Fruit fly (Drosophila melanogaster) whole organism, embryonic: ENCODE results near the gene CG33631.

ENCODE experiments used
- Awh ChIP-seq: fragments of 200-800 bp; sonication (Bioruptor generic); IDR thresholded peaks from 2 replicates; pipeline ENCODE4, ENCODE4 v1.3.6; 2022; ENCODE audit warnings: missing biosample characterization, missing genetic modification characterization
- Bteb2 ChIP-seq: fragments of 200-800 bp; sonication (Bioruptor generic); optimal IDR thresholded peaks from 2 replicates; lab custom pipeline; 2016; ENCODE audit warnings: missing biosample characterization, missing genetic modification characterization
- CG10321 ChIP-seq: fragments of 200-800 bp; sonication (Bioruptor generic); IDR thresholded peaks from 2 replicates; pipeline ENCODE4 v1.3.6; 2022; ENCODE audit warnings: missing biosample characterization, missing genetic modification characterization
- CG11723 ChIP-seq: fragments of 200-800 bp; sonication (Bioruptor generic); optimal IDR thresholded peaks from 2 replicates; lab custom pipeline; 2017; ENCODE audit warnings: missing biosample characterization, mild to moderate bottlenecking, missing genetic modification characterization
- CG12155 ChIP-seq: fragments of 200-800 bp; sonication (Bioruptor generic); optimal IDR thresholded peaks from 3 replicates; lab custom pipeline; 2016; ENCODE audit warnings: missing biosample characterization, missing genetic modification characterization
- CG12299 ChIP-seq: fragments of 200-800 bp; sonication (Bioruptor generic); optimal IDR thresholded peaks from 2 replicates; lab custom pipeline; 2018; ENCODE audit warnings: missing biosample characterization, mild to moderate bottlenecking, missing genetic modification characterization
- CG12744 ChIP-seq: fragments of 200-800 bp; sonication (Bioruptor generic); optimal IDR thresholded peaks from 2 replicates; lab custom pipeline; 2016; ENCODE audit warnings: missing biosample characterization, missing genetic modification characterization
- CG13624 ChIP-seq: fragments of 200-800 bp; sonication (Bioruptor generic); optimal IDR thresholded peaks from 2 replicates; lab custom pipeline; 2016; ENCODE audit warnings: missing biosample characterization, missing genetic modification characterization
- CG14860 ChIP-seq: fragments of 200-800 bp; sonication (Bioruptor generic); IDR thresholded peaks from 3 replicates; pipeline ENCODE4 v1.3.6; 2022; ENCODE audit warnings: missing biosample characterization, missing genetic modification characterization; ENCODE audit not compliant: partially characterized antibody
- CG14965 ChIP-seq: fragments of 200-800 bp; sonication (Bioruptor generic); optimal IDR thresholded peaks from 2 replicates; lab custom pipeline; 2016; ENCODE audit warnings: missing biosample characterization, missing genetic modification characterization, borderline replicate concordance
- CG1603 ChIP-seq: fragments of 200-800 bp; sonication (Bioruptor generic); optimal IDR thresholded peaks from 2 replicates; lab custom pipeline; 2019; ENCODE audit warnings: missing biosample characterization, mild to moderate bottlenecking, missing genetic modification characterization, moderate library complexity
- CG17802 ChIP-seq: fragments of 200-800 bp; sonication (Bioruptor generic); optimal IDR thresholded peaks from 2 replicates; lab custom pipeline; 2018; ENCODE audit warnings: missing biosample characterization, mild to moderate bottlenecking, missing genetic modification characterization, moderate library complexity
- CG17829 ChIP-seq: fragments of 200-800 bp; optimal IDR thresholded peaks from 2 replicates; lab custom pipeline; 2019; ENCODE audit warnings: missing biosample characterization, mild to moderate bottlenecking, missing genetic modification characterization, moderate library complexity
- CG18764 ChIP-seq: fragments of 200-800 bp; sonication (Bioruptor generic); optimal IDR thresholded peaks from 3 replicates; lab custom pipeline; 2016; ENCODE audit warnings: missing biosample characterization, missing genetic modification characterization
- CG2678 ChIP-seq: fragments of 200-800 bp; sonication (Bioruptor generic); optimal IDR thresholded peaks from 3 replicates; lab custom pipeline; 2019; ENCODE audit warnings: missing biosample characterization, mild to moderate bottlenecking, missing genetic modification characterization, moderate library complexity
- CG30020 ChIP-seq: fragments of 200-800 bp; optimal IDR thresholded peaks from 2 replicates; lab custom pipeline; 2019; ENCODE audit warnings: missing biosample characterization, mild to moderate bottlenecking, missing genetic modification characterization, moderate library complexity
- CG32772 ChIP-seq: fragments of 200-800 bp; sonication (Bioruptor generic); IDR thresholded peaks from 2 replicates; pipeline ENCODE4 v1.3.6; 2022; ENCODE audit warnings: missing biosample characterization, missing genetic modification characterization
- CG4282 ChIP-seq: fragments of 200-800 bp; sonication (Bioruptor generic); optimal IDR thresholded peaks from 2 replicates; lab custom pipeline; 2016; ENCODE audit warnings: missing biosample characterization, missing genetic modification characterization
- CG4360 ChIP-seq: fragments of 200-800 bp; sonication (Bioruptor generic); IDR thresholded peaks from 2 replicates; pipeline ENCODE4 v1.3.6; 2022; ENCODE audit warnings: missing biosample characterization, missing genetic modification characterization
- CG4617 ChIP-seq: fragments of 200-800 bp; sonication (Bioruptor generic); optimal IDR thresholded peaks from 3 replicates; lab custom pipeline; 2016; ENCODE audit warnings: missing biosample characterization, missing genetic modification characterization, borderline replicate concordance
- CG4730 ChIP-seq: fragments of 200-800 bp; sonication (Bioruptor generic); IDR thresholded peaks from 2 replicates; pipeline ENCODE4 v1.3.6; 2022; ENCODE audit warnings: missing biosample characterization, missing genetic modification characterization
- CG6254 ChIP-seq: fragments of 200-800 bp; sonication (Bioruptor generic); optimal IDR thresholded peaks from 3 replicates; lab custom pipeline; 2017; ENCODE audit warnings: mild to moderate bottlenecking, missing biosample characterization, missing genetic modification reagents, missing genetic modification characterization
- CG6683 ChIP-seq: fragments of 200-800 bp; sonication (Bioruptor generic); optimal IDR thresholded peaks from 2 replicates; lab custom pipeline; 2017; ENCODE audit warnings: missing biosample characterization, mild to moderate bottlenecking, missing genetic modification characterization, missing genetic modification reagents
- CG7556 ChIP-seq: fragments of 200-800 bp; sonication (Bioruptor generic); optimal IDR thresholded peaks from 2 replicates; lab custom pipeline; 2017; ENCODE audit warnings: missing biosample characterization, mild to moderate bottlenecking, missing genetic modification characterization
- CrebB ChIP-seq: fragments of 200-800 bp; sonication (Bioruptor generic); optimal IDR thresholded peaks from 3 replicates; lab custom pipeline; 2018; ENCODE audit warnings: missing biosample characterization, mild to moderate bottlenecking, missing genetic modification characterization
- D19B ChIP-seq: fragments of 200-800 bp; sonication (Bioruptor generic); optimal IDR thresholded peaks from 2 replicates; lab custom pipeline; 2017; ENCODE audit warnings: missing biosample characterization, mild to moderate bottlenecking, missing genetic modification characterization
- Ets97D ChIP-seq: fragments of 200-800 bp; sonication (Bioruptor generic); optimal IDR thresholded peaks from 3 replicates; lab custom pipeline; 2016; ENCODE audit warnings: missing biosample characterization, missing genetic modification characterization
- H15 ChIP-seq: fragments of 200-800 bp; sonication (Bioruptor generic); IDR thresholded peaks from 3 replicates; pipeline ENCODE4 v1.3.6; 2022; ENCODE audit warnings: missing biosample characterization, missing genetic modification characterization
- H2.0 ChIP-seq: fragments of 200-800 bp; sonication (Bioruptor generic); IDR thresholded peaks from 2 replicates; pipeline ENCODE4 v1.3.6; 2022; ENCODE audit warnings: missing biosample characterization, missing genetic modification characterization
- Hmx ChIP-seq: fragments of 200-800 bp; sonication (Bioruptor generic); optimal IDR thresholded peaks from 2 replicates; lab custom pipeline; 2016; ENCODE audit warnings: missing biosample characterization, missing genetic modification characterization
- Hr3 ChIP-seq: fragments of 200-800 bp; sonication (Bioruptor generic); optimal IDR thresholded peaks from 3 replicates; lab custom pipeline; 2016; ENCODE audit warnings: missing biosample characterization, missing genetic modification characterization
- Hr78 ChIP-seq, 2 experiments: fragments of 200-800 bp in 1 of 2; fragments of >200 bp in 1 of 2; sonication (Bioruptor generic) in 1 of 2; optimal IDR thresholded peaks; 2 replicates each; lab custom pipeline; 2017 to 2019; ENCODE audit warnings: missing biosample characterization in 2 of 2, missing genetic modification characterization in 2 of 2, mild to moderate bottlenecking in 1 of 2, moderate library complexity in 1 of 2
- Hsf ChIP-seq: fragments of 200-800 bp; sonication (Bioruptor generic); optimal IDR thresholded peaks from 3 replicates; lab custom pipeline; 2016; ENCODE audit warnings: missing biosample characterization, missing genetic modification characterization
- Opbp ChIP-seq: fragments of 200-800 bp; sonication (Bioruptor generic); IDR thresholded peaks from 3 replicates; pipeline ENCODE4 v1.3.6; 2022; ENCODE audit warnings: missing biosample characterization, missing genetic modification characterization; ENCODE audit not compliant: partially characterized antibody
- PHDP ChIP-seq: fragments of 200-800 bp; sonication (Bioruptor generic); optimal IDR thresholded peaks from 3 replicates; lab custom pipeline; 2018; ENCODE audit warnings: missing biosample characterization, mild to moderate bottlenecking, missing genetic modification characterization, moderate library complexity
- Ravus ChIP-seq: fragments of 200-800 bp; sonication (Bioruptor generic); IDR thresholded peaks from 2 replicates; pipeline ENCODE4 v1.3.6; 2022; ENCODE audit warnings: missing biosample characterization, missing genetic modification characterization
- Sox102F ChIP-seq: fragments of 200-800 bp; sonication (Bioruptor generic); optimal IDR thresholded peaks from 2 replicates; lab custom pipeline; 2018; ENCODE audit warnings: missing biosample characterization, mild to moderate bottlenecking, missing genetic modification characterization, moderate library complexity
- YL-1 ChIP-seq: fragments of 200-800 bp; sonication (Bioruptor generic); optimal IDR thresholded peaks from 3 replicates; lab custom pipeline; 2017; ENCODE audit warnings: missing biosample characterization, mild to moderate bottlenecking, missing genetic modification characterization
- ab ChIP-seq: fragments of 200-800 bp; sonication (Bioruptor generic); optimal IDR thresholded peaks from 2 replicates; lab custom pipeline; 2016; ENCODE audit warnings: missing biosample characterization, missing genetic modification characterization
- corto ChIP-seq: fragments of 200-800 bp; sonication (Bioruptor generic); optimal IDR thresholded peaks from 2 replicates; lab custom pipeline; 2016; ENCODE audit warnings: missing biosample characterization, mild to moderate bottlenecking, missing genetic modification characterization, moderate library complexity
- crc ChIP-seq: fragments of 200-800 bp; sonication (Bioruptor generic); optimal IDR thresholded peaks from 2 replicates; lab custom pipeline; 2016; ENCODE audit warnings: missing biosample characterization, missing genetic modification characterization
- crp ChIP-seq, 2 experiments: fragments of 200-800 bp; sonication (Bioruptor generic); optimal IDR thresholded peaks; 2 replicates in 1 of 2; 3 replicates in 1 of 2; lab custom pipeline; 2017; ENCODE audit warnings: missing biosample characterization in 2 of 2, missing genetic modification characterization in 2 of 2, mild to moderate bottlenecking in 1 of 2, moderate library complexity in 1 of 2
- dmrt99B ChIP-seq: fragments of 200-800 bp; sonication (Bioruptor generic); optimal IDR thresholded peaks from 2 replicates; lab custom pipeline; 2018; ENCODE audit warnings: missing biosample characterization, mild to moderate bottlenecking, missing genetic modification characterization, moderate library complexity
- grau ChIP-seq: fragments of 200-800 bp; optimal IDR thresholded peaks from 3 replicates; lab custom pipeline; 2019; ENCODE audit warnings: missing biosample characterization, mild to moderate bottlenecking, missing genetic modification characterization, moderate library complexity
- gro ChIP-seq: fragments of 200-800 bp; sonication (Bioruptor generic); optimal IDR thresholded peaks from 2 replicates; lab custom pipeline; 2016; ENCODE audit warnings: missing biosample characterization, missing genetic modification characterization
- h ChIP-seq: fragments of >200 bp; optimal IDR thresholded peaks from 2 replicates; lab custom pipeline; 2017
- inv ChIP-seq: fragments of 200-800 bp; sonication (Bioruptor generic); IDR thresholded peaks from 2 replicates; pipeline ENCODE4 v1.3.6; 2022; ENCODE audit warnings: missing biosample characterization, missing genetic modification characterization; ENCODE audit not compliant: partially characterized antibody
- oc ChIP-seq: fragments of 200-800 bp; sonication (Bioruptor generic); optimal IDR thresholded peaks from 2 replicates; lab custom pipeline; 2018; ENCODE audit warnings: missing biosample characterization, mild to moderate bottlenecking, missing genetic modification characterization, moderate library complexity
- stc ChIP-seq: fragments of 200-800 bp; sonication (Bioruptor generic); IDR thresholded peaks from 2 replicates; pipeline ENCODE4 v1.3.6; 2022; ENCODE audit warnings: missing biosample characterization, missing genetic modification characterization
- stwl ChIP-seq: fragments of 200-800 bp; sonication (Bioruptor generic); optimal IDR thresholded peaks from 3 replicates; lab custom pipeline; 2018; ENCODE audit warnings: missing biosample characterization, mild to moderate bottlenecking, missing genetic modification characterization, moderate library complexity
- tll ChIP-seq, 2 experiments: fragments of 200-800 bp in 1 of 2; fragments of >200 bp in 1 of 2; sonication (Bioruptor generic) in 1 of 2; optimal IDR thresholded peaks; 2 replicates each; lab custom pipeline; 2017 to 2019; ENCODE audit warnings: missing biosample characterization in 2 of 2, missing genetic modification characterization in 2 of 2, mild to moderate bottlenecking in 1 of 2, moderate library complexity in 1 of 2

Gene CG33631

DNA sequence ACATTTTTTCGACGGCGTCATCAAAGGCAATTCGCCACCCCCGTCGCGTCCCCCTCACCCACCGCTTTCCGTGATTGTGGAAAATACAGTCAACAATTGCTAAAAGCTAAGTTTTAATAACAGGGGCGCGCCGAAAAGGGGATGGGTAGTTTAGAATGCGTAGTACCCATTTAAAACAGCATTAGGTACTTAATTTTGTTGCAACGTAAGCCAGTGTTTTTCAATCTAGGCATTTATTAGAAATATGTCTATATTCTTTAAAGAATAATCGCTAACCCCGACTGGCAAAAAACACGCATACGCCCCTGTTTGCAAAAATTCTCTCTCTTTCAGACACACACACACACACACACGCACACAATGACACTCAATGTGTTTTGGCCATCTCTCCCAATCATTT, 21.1 kb downstream of the CG33631 start (continued):
- TF ChIP-seq YL-1 (no peak), CG1603 (no peak), Hmx (GFP tag; lab: Kevin White, UChicago) (no peak), grau (peak; percentile 66), Hsf (GFP tag; lab: Kevin White, UChicago) (peak; percentile 33), Opbp (GFP tag; lab: Robert Waterston, UW) (no peak), CG18764 (GFP tag; lab: Kevin White, UChicago) (no peak), CG10321 (GFP tag; lab: Robert Waterston, UW) (no peak), Ets97D (GFP tag; lab: Kevin White, UChicago) (no peak), CG7556 (GFP tag; lab: Kevin White, UChicago) (peak; percentile 13), CG30020 (tag; lab: Kevin White, UChicago) (no peak), CG12299 (tag; lab: Kevin White, UChicago) (no peak), CG12155 (GFP tag; lab: Kevin White, UChicago) (peak; percentile 52), CG11723 (GFP tag; lab: Kevin White, UChicago) (no peak), CrebB (tag; lab: Kevin White, UChicago) (no peak), CG4282 (GFP tag; lab: Kevin White, UChicago) (no peak), CG13624 (peak; percentile 61), CG4617 (GFP tag; lab: Kevin White, UChicago) (no peak), H15 (GFP tag; lab: Robert Waterston, UW) (0 out of 3 replicates have a peak, but pooled peaks have one; percentile 45), CG17829 (tag; lab: Kevin White, UChicago) (no peak), PHDP (tag; lab: Kevin White, UChicago) (peak; percentile 45), CG6683 (GFP tag; lab: Kevin White, UChicago) (no peak), Sox102F (GFP tag; lab: Kevin White, UChicago) (peak; percentile 7), CG4730 (GFP tag; lab: Robert Waterston, UW) (no peak), Ravus (no peak), H2.0 (GFP tag; lab: Robert Waterston, UW) (peak; percentile 61; the same call in 1 of the 2 replicates), CG6254 (GFP tag; lab: Kevin White, UChicago) (no peak), CG12744 (GFP tag; lab: Kevin White, UChicago) (no peak), Hr78 (GFP tag; optimal IDR thresholded peaks at IDR 0.05; lab: Kevin White, UChicago) (no peak), corto (GFP tag; lab: Kevin White, UChicago) (peak; percentile 59), tll (GFP tag; optimal IDR thresholded peaks at IDR 0.05; lab: Kevin White, UChicago) (no peak), crp (GFP tag; optimal IDR thresholded peaks at IDR 0.05; lab: Kevin White, UChicago) (no peak), Hr3 (no peak), CG14965 (GFP tag; lab: Kevin White, UChicago) (no peak), Awh (GFP tag; lab: Robert Waterston, UW) (no peak), stwl (tag; lab: Kevin White, UChicago) (no peak), D19B (peak; percentile 50), h (lab: Kevin White, UChicago) (no peak), oc (no peak), ab (no peak), dmrt99B (tag; lab: Kevin White, UChicago) (peak; percentile 39), CG17802 (no peak), stc (GFP tag; lab: Robert Waterston, UW) (no peak), CG4360 (GFP tag; lab: Robert Waterston, UW) (no peak), Bteb2 (peak; percentile 26), CG14860 (GFP tag; lab: Robert Waterston, UW) (no peak), CG2678 (peak; percentile 70), crc (GFP tag; lab: Kevin White, UChicago) (no peak), gro (GFP tag; lab: Kevin White, UChicago) (peak; percentile 58), inv (GFP tag; lab: Robert Waterston, UW) (no peak), CG32772 (GFP tag; lab: Robert Waterston, UW) (no peak)
